Worm (Caenorhabditis elegans): ENCODE data around the gene C32D5.4.

The C32D5.4 gene

DNA sequence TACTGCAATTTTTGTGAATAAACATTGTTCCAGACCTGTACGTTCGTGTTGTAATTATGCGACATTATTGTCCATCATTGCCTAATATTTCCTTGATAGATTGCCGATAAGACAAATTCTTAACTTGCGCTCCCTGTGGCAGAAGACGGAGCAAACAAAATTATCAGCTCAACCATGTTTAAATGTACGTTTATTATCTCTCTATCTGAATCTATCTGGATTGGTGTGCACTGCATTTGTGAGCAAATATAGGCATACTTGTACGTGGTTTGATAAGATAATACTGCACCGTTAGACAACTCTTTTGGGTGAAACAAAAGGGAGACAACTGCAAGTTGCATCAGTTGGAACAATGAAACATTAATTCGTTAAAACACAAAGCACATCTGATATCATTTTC lies 4.4 kb upstream of the C32D5.4 start:
- no peak for TF ChIP-seq W03F9.2 (tag; optimal IDR thresholded peaks at IDR 0.05)
- TF ChIP-seq him-1 (tag; optimal IDR thresholded peaks at IDR 0.05), result no peak
- TF ChIP-seq dao-5 (tag; optimal IDR thresholded peaks at IDR 0.05), result no peak

DNA sequence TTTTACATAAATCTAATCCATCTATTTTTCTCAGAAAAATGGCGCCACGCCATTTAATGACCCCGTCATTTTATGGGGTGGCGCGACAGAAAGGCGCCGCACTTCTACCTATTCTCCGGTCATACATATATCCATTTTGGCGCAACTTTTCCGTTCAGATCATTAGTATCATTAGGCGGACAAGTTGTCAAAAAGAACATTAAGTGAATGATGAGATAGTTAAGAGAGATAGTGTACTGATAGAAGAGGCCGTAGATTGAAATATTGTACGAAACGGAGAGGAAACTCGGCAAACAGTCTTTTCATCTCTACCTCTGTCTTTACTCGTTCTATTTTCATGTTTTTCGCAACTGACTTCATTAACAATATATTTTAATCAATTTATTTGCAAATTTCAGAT lies 1.2 kb upstream of the C32D5.4 start, which contains the start of gene sma-6:
Gene sma-6 (plus strand): TSS at position 399 of the 400 bp plus-strand sequence.
- no peak for TF ChIP-seq him-1 (tag; optimal IDR thresholded peaks at IDR 0.05)

DNA sequence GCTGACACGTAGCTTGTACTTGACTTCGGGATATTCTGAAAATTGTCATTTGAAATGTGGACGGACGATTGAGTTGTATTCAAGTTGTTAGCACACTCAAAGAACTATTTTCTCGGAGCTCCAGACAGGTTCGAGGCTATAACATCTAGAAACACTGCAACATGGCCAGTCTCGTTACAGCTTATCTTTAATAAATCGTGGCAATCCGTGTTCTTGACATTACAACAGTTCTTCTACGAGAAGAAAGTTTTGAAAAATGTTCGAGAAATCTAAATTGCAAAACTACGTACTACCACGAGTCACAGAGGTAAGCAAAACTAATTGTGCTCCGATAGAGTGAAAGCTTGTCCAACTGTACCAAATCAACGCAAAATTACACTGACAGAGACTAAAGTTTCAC lies 798 bp downstream of the C32D5.4 start:
- TF ChIP-seq W03F9.2 (tag; optimal IDR thresholded peaks at IDR 0.05) (no peak), dao-5 (tag; optimal IDR thresholded peaks at IDR 0.05) (no peak), him-1 (tag; optimal IDR thresholded peaks at IDR 0.05) (no peak)

DNA sequence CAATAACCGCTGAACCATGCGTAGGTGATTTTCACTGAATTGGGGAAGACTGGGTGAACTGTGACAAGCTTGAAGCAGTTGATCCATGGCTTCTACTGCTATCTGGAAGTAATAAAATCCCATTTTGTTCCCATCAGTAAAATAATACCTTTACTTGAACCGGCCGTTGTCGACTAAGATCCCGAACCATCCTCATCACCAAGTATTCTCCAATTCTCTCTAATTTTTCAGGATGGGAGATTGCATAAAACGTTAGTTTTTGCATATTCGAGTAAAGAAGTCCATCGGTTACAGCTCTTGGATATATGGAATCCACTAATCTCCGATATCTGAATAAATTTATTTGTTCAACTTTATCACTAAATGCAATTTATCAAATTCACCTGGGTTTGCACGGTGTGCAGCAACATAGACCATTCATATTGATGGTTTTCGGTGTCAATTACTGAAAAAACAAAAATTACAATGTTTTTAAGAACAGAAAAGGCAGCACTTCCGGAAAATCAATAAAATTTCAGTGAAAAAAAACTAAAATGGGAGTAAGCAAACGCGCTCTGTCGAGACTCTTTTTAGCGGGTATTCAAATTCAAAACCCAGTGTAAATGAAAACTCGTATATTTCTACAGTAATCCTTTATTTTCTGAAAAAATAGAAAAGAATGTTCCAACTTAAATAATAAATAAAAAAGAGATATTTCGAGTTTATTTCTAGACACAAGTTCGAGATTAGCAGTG lies 2.1 kb downstream of the C32D5.4 start, which contains the start of gene efr-3:
Gene efr-3 (minus strand): TSS at position 505 of the 734 bp plus-strand sequence.
- TF ChIP-seq dao-5 (tag; optimal IDR thresholded peaks at IDR 0.05) (no peak), W03F9.2 (tag; optimal IDR thresholded peaks at IDR 0.05) (peak; percentile 38), him-1 (tag; optimal IDR thresholded peaks at IDR 0.05) (no peak)

DNA sequence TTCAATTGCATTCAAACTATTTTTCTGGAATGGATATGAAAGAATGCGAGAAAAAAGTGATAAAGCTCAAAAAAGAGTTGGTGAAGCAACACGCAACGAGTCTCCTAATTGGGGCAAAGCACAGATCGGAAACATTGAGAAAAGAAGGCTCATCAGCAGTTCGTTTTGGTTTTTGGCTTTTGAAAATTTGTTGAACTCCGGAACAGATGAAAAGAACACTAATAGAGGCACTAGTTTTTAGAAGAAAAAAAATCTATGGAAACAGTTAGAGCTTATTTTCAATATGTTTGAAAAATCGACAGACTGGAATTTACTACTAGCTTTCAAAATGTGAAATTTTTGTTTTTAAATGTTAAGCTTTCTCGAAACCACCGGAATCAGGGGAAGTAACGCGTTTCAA lies 11.0 kb downstream of the C32D5.4 start:
- TF ChIP-seq him-1 (tag; optimal IDR thresholded peaks at IDR 0.05) (no peak), W03F9.2 (tag; optimal IDR thresholded peaks at IDR 0.05) (no peak), dao-5 (tag; optimal IDR thresholded peaks at IDR 0.05) (no peak)

DNA sequence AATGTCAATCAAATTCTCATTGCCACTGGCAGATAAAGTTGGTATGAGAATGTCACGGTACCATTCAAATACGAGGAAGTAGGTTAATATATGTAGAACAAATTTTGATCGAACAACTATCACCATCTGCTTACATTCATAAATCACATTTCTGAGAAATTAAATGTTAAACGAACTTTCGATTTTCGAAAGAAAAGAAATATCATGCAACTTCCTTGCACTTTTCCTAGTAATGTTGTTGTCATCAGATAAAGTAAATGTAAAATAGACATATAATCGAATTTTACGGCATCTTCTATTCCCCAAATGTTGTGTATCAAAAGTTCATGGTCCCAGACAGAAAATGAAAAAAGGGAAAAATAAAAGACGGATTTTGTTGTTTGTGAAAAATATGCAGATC lies 11.4 kb downstream of the C32D5.4 start:
- TF ChIP-seq dao-5 (tag; optimal IDR thresholded peaks at IDR 0.05) (no peak), W03F9.2 (tag; optimal IDR thresholded peaks at IDR 0.05) (no peak), him-1 (tag; optimal IDR thresholded peaks at IDR 0.05) (no peak)

DNA sequence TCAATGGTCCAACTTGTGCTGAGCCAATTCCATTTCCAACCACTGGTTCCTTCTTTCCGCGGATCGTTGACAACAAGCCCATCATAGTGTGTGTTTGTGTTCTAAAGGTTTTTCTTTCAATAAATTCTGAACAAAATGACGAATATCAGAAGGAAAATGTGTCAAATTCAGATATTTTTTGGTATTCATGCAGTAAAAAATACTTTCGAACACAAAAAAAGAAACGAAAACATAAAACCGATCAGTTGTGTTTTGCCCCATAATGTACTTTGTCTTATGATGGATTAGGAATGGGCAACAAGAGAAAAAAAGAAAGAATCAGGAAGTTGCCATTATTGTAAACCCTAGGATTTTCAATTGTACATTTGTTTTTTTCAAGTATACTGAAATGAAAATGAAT lies 13.7 kb downstream of the C32D5.4 start, which contains the start of gene glb-10:
Gene glb-10 (minus strand): TSS at position 101 of the 400 bp plus-strand sequence.
- TF ChIP-seq dao-5 (tag; optimal IDR thresholded peaks at IDR 0.05) (no peak), him-1 (tag; optimal IDR thresholded peaks at IDR 0.05) (no peak), W03F9.2 (tag; optimal IDR thresholded peaks at IDR 0.05) (no peak)

DNA sequence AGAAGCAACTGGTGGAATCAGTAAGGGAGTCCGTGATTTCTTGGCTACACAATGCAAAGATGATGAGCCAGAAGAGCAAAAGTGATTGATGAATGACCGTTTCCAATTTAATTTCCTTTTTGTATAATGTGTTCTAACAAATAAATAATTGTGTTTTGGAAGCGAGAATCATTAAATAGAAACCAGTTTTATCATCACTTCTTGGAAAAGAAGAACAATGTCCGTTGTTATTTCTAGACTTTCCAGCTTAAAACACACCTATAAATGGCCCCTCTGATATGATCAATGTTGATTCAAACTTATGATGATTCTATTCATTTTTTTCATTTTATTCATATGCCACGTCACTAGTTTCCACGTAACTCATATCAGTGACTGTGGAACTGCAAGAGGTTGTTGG lies 16.8 kb downstream of the C32D5.4 start, which contains the start of gene C29F5.8:
Gene C29F5.8 (plus strand): TSS at position 301 of the 400 bp plus-strand sequence.
- no peak for TF ChIP-seq him-1 (tag; optimal IDR thresholded peaks at IDR 0.05)
- no peak for TF ChIP-seq W03F9.2 (tag; optimal IDR thresholded peaks at IDR 0.05)
- no peak for TF ChIP-seq dao-5 (tag; optimal IDR thresholded peaks at IDR 0.05)

DNA sequence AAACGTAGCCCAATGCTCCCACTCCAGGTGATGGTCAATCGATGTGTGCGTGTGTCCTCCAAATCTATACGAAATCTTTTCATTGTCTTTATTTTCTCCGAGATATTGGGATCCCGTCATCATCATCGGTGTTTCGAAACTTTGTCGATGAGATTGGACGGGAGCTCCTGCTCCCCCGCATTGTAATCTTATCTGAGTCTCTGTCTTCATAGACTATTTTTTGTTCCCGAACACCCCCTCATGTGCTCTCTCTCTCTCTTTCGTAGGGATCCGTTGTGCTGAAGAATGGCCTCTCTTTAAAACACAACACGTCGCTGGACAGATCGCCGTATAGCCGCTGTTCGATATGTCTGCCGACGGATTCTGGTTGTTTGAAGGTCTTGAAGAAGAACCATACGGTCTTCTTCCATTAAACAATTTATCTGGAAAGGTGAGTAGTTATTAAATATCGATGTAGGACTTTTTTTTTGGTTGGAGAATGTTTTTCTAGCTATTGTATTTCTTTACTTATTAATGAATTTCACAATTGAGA lies 19.6 kb downstream of the C32D5.4 start, which contains the start of gene C29F5.1:
Gene C29F5.1 (plus strand): TSS at position 317 of the 532 bp plus-strand sequence.
- TF ChIP-seq him-1 (tag; optimal IDR thresholded peaks at IDR 0.05) (no peak), W03F9.2 (tag; optimal IDR thresholded peaks at IDR 0.05) (no peak)

DNA sequence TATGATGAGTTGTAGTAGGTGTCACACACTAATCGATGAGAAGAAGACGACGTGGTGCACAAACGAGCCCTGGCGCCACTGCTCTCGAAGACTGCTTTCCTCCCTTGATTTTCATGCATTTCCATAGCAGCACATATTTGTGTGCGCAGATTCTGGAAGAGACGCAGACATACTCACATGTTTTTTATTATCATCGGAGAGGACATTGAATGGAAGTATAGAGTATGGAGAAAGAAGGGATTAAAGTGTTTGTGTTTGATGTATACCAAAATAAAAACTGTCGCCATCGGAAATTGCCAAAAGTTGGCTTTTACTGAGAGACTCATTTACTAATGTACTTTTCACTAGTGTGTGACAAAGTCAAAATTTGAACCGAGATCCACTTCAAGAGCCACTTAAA lies 28.6 kb downstream of the C32D5.4 start, which contains the start of gene mps-1:
Gene mps-1 (minus strand): TSS at position 101 of the 400 bp plus-strand sequence.
- TF ChIP-seq him-1 (tag; optimal IDR thresholded peaks at IDR 0.05) (no peak), W03F9.2 (tag; optimal IDR thresholded peaks at IDR 0.05) (no peak), dao-5 (tag; optimal IDR thresholded peaks at IDR 0.05) (no peak)

DNA sequence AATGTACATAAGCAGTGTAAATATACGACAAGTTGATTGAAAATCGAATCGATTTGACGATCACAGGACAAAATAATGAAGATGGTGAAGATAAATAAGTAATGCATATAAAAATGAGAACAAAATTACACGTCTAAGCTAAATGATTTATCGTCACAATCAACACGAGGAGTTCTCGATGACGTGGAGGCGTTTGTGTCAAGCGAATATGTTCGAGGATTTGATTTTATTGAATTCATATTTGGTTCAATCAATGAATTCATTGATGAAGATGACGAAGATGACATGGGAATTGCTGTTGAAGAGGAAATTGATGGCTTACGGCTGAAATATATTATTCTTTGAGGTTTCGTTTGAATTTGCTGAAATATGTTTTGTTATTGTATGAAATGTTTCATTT lies 30.4 kb downstream of the C32D5.4 start, which contains the start of gene nyn-3:
Gene nyn-3 (minus strand): TSS at position 101 of the 400 bp plus-strand sequence.
- TF ChIP-seq dao-5 (tag; optimal IDR thresholded peaks at IDR 0.05) (no peak), him-1 (tag; optimal IDR thresholded peaks at IDR 0.05) (no peak), W03F9.2 (tag; optimal IDR thresholded peaks at IDR 0.05) (no peak)

DNA sequence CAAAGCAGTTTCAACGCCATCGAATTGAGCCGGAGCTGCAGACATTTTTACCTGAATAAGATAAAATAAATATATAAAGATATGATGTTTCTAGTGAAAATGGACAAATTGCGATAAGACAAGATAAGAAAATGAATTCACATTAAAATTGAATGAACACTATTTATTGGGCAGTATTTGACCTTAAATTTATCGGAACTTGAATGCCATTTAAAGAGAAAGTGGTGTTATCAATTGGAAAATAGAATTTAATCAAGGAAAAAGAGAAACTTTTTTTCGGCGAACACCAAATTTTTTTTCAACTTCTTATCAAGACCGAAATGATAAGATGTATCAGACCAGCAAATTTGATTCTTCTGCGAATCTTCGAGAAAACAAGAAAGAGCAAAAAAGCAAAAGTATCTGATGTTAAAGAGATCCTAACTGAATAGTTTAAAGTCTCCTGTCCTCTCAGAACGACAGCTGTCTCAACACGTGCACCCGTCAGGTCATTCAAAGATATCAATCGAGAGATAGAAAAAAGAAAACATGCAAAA lies 32.8 kb downstream of the C32D5.4 start, which contains the start of gene upb-1:
Gene upb-1 (minus strand): TSS at position 51 of the 536 bp plus-strand sequence.
- no peak for TF ChIP-seq dao-5 (tag; optimal IDR thresholded peaks at IDR 0.05)

DNA sequence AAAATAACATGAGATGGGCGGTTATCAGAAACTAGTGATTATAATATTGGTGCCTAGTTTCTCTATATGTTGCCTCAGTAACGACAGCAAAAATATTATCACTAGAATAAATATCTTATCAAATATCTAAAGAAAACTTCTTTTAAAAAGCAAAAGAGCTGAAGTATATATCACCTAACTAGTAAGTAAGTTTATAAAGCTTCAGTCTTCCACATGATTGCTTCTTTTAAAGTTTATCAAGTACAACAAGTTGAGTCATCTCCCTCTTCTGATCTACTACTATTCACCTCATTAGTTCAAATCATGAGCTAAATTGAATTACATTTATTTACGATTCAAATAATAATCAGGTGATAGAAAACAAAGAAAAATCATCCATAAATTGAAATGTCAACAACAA lies 34.8 kb downstream of the C32D5.4 start:
- TF ChIP-seq W03F9.2 (tag; optimal IDR thresholded peaks at IDR 0.05) (no peak), him-1 (tag; optimal IDR thresholded peaks at IDR 0.05) (no peak), dao-5 (tag; optimal IDR thresholded peaks at IDR 0.05) (no peak)

DNA sequence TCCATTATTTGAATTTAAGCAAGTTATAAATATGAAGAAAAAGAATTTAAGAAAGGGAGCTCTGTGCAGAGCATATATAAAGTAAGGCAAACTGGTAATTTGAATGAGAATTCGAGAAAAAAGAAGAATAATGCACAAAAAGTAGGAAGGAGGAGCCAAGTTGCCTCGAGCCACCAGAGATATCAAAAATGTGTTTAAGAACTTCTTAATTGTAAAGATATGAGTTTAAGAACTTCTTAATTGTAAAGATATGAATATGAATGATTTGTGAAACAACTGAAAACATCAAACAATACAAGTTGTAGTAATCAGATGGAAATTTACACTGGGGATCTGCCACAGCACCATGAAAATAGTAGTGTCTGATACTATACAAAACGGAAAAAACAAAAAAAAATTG lies 36.0 kb downstream of the C32D5.4 start, which contains the start of gene F13H8.6:
Gene F13H8.6 (minus strand): TSS at position 101 of the 400 bp plus-strand sequence.
- TF ChIP-seq him-1 (tag; optimal IDR thresholded peaks at IDR 0.05), result no peak
- no peak for TF ChIP-seq W03F9.2 (tag; optimal IDR thresholded peaks at IDR 0.05)
- TF ChIP-seq dao-5 (tag; optimal IDR thresholded peaks at IDR 0.05), result no peak

Data from whole organism, L4/young adult.